ENCODE assay signal across 6 worm cellular contexts in the genomic region with DNA sequence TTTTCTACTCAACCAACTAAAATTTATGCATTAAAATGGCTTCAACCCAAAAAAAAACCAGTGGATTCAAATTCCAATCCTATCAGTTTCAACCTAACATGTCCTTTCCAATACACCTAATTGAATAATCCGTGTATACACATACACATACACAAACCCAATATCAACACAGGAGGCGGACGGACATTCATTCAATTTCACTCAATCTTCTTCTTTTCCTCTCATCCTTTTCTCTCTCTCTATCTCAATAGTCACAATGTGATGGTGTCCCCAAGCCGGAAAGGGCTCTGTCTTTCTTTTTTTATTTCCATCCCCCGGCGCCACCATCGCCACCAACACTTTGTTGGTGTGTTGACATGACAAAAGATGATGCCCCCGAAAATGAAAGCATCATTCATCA.
TF ChIP-seq lines count a peak whose summit lies in the region.

No protein-coding gene starts in this region.

TF ChIP-seq in whole organism, L1 larva, 84 proteins besides CTCF, POLR2A, EP300 and RAD21:
- TF ChIP-seq lir-3 (tag; optimal IDR thresholded peaks at IDR 0.05; lab: Kevin White, UChicago; ENCODE audit: poor library complexity): no peak
- peak; percentile 32 for TF ChIP-seq ces-1 (GFP tag; optimal IDR thresholded peaks at IDR 0.05; lab: Kevin White, UChicago)
- TF ChIP-seq lin-14 (GFP tag; optimal IDR thresholded peaks at IDR 0.05; lab: Kevin White, UChicago): peak; percentile 90

TF ChIP-seq in whole organism, L2 larva, 48 proteins besides CTCF, POLR2A, EP300 and RAD21:
- TF ChIP-seq mbf-1 (tag; optimal IDR thresholded peaks at IDR 0.05; lab: Kevin White, UChicago) (no peak), elt-3 (tag; optimal IDR thresholded peaks at IDR 0.05; lab: Kevin White, UChicago) (no peak), alr-1 (tag; optimal IDR thresholded peaks at IDR 0.05; lab: Kevin White, UChicago) (no peak), crh-2 (tag; optimal IDR thresholded peaks at IDR 0.05; lab: Kevin White, UChicago) (no peak), sem-4 (tag; optimal IDR thresholded peaks at IDR 0.05; lab: Kevin White, UChicago) (peak; percentile 65), sma-9 (GFP tag; optimal IDR thresholded peaks at IDR 0.05; lab: Kevin White, UChicago) (peak; percentile 9), sma-9 (tag; optimal IDR thresholded peaks at IDR 0.05; lab: Kevin White, UChicago) (no peak), C34F6.9 (tag; optimal IDR thresholded peaks at IDR 0.05; lab: Kevin White, UChicago) (peak; percentile 15), lin-11 (tag; optimal IDR thresholded peaks at IDR 0.05; lab: Kevin White, UChicago) (no peak), lin-13 (GFP tag; optimal IDR thresholded peaks at IDR 0.05; lab: Kevin White, UChicago) (no peak), peb-1 (tag; optimal IDR thresholded peaks at IDR 0.05; lab: Kevin White, UChicago) (no peak)

TF ChIP-seq in whole organism, L3 larva, 47 proteins besides CTCF, POLR2A, EP300 and RAD21:
- TF ChIP-seq egl-5 (tag; optimal IDR thresholded peaks at IDR 0.05; lab: Kevin White, UChicago) (no peak), nhr-77 (tag; optimal IDR thresholded peaks at IDR 0.05; lab: Kevin White, UChicago) (no peak), lin-39 (tag; optimal IDR thresholded peaks at IDR 0.05; lab: Kevin White, UChicago) (peak; percentile 47)

TF ChIP-seq in whole organism, L4 larva, 104 proteins besides CTCF, POLR2A, EP300 and RAD21:
- TF ChIP-seq ces-1 (GFP tag; optimal IDR thresholded peaks at IDR 0.05; lab: Kevin White, UChicago) (peak; percentile 64), mep-1 (tag; optimal IDR thresholded peaks at IDR 0.05; lab: Kevin White, UChicago) (peak; percentile 1), dmd-6 (GFP tag; IDR thresholded peaks at IDR 0.05; lab: Robert Waterston, UW) (no peak)

TF ChIP-seq in whole organism, late embryonic, 69 proteins besides CTCF, POLR2A, EP300 and RAD21:
- TF ChIP-seq pha-4 (tag; optimal IDR thresholded peaks at IDR 0.05; lab: Kevin White, UChicago): no peak
- TF ChIP-seq ceh-31 (tag; optimal IDR thresholded peaks at IDR 0.05; lab: Kevin White, UChicago): peak; percentile 16
- TF ChIP-seq unc-42 (tag; optimal IDR thresholded peaks at IDR 0.05; lab: Kevin White, UChicago): peak; percentile 86
- TF ChIP-seq ceh-6 (GFP tag; optimal IDR thresholded peaks at IDR 0.05; lab: Kevin White, UChicago): no peak

TF ChIP-seq in whole organism, mixed stage, embryonic, 35 proteins besides CTCF, POLR2A, EP300 and RAD21:
- TF ChIP-seq blmp-1 (tag; optimal IDR thresholded peaks at IDR 0.05; lab: Kevin White, UChicago) (no peak), ces-1 (GFP tag; optimal IDR thresholded peaks at IDR 0.05; lab: Kevin White, UChicago) (peak; percentile 92)
